Worm (Caenorhabditis elegans): ENCODE measurements around the gene str-159.
A peak's percentile ranks its signal among the peaks of the same experiment; 100 is the strongest.
"Not testable (repeated sequence)": the region's sequence is repeated elsewhere in the genome, so short reads cannot be mapped to it uniquely, and the experiment has no call there.

Gene str-159

ce11 chrIV:4945771-4946170 is 36.6 kb downstream of the str-159 start, which contains the start of gene str-169:
Gene str-169, plus strand, starts transcription at chrIV:4946071.
- TF ChIP-seq F44E2.7 (GFP tag; IDR thresholded peaks at IDR 0.05) (no peak), lin-1 (GFP tag; IDR thresholded peaks at IDR 0.05) (no peak), mes-2 (tag; optimal IDR thresholded peaks at IDR 0.05; ENCODE audit: poor library complexity, severe bottlenecking) (no peak), F26F4.8 (GFP tag; conservative IDR thresholded peaks at IDR 0.05) (no peak), tag-97 (GFP tag; IDR thresholded peaks at IDR 0.05) (no peak), aly-2 (tag; optimal IDR thresholded peaks at IDR 0.05) (no peak), Y75B8A.6 (GFP tag; IDR thresholded peaks at IDR 0.05) (no peak), snpc-4 (tag; optimal IDR thresholded peaks at IDR 0.05) (no peak), nhr-10 (tag; optimal IDR thresholded peaks at IDR 0.05) (no peak)

ce11 chrIV:4949729-4950128 is 40.6 kb downstream of the str-159 start:
- TF ChIP-seq F26F4.8 (GFP tag; conservative IDR thresholded peaks at IDR 0.05) (peak; percentile 89), pha-4 (GFP tag; IDR thresholded peaks at IDR 0.05) (peak; percentile 88; the same call in 1 of the 2 replicates), arid-1 (GFP tag; conservative IDR thresholded peaks at IDR 0.05) (peak; percentile 82), zfp-3 (GFP tag; conservative IDR thresholded peaks at IDR 0.05) (peak; percentile 52; the same call in 1 of the 2 replicates), snpc-1.2 (GFP tag; IDR thresholded peaks at IDR 0.05) (peak; percentile 96)
- not testable (repeated sequence) for TF ChIP-seq pha-4 (tag; optimal IDR thresholded peaks at IDR 0.05)

ce11 chrIV:4953887-4954286 is 44.7 kb downstream of the str-159 start, which contains the start of gene str-163:
Gene str-163, plus strand, starts transcription at chrIV:4954187.
- TF ChIP-seq zfp-2 (tag; optimal IDR thresholded peaks at IDR 0.05) = no peak
- TF ChIP-seq Y105C5A.15 (GFP tag; IDR thresholded peaks at IDR 0.05) = no peak
- no peak for TF ChIP-seq zag-1 (tag; optimal IDR thresholded peaks at IDR 0.05)
- no peak for TF ChIP-seq unc-39 (tag; optimal IDR thresholded peaks at IDR 0.05)
- TF ChIP-seq ces-1 (GFP tag; optimal IDR thresholded peaks at IDR 0.05) = no peak
- no peak for TF ChIP-seq nhr-41 (GFP tag; IDR thresholded peaks at IDR 0.05)
- TF ChIP-seq lin-15B (tag; optimal IDR thresholded peaks at IDR 0.05) = no peak
- no peak for TF ChIP-seq set-16 (GFP tag; IDR thresholded peaks at IDR 0.05)
- TF ChIP-seq aha-1 (tag) = no peak
- no peak for TF ChIP-seq F49E8.2 (tag; optimal IDR thresholded peaks at IDR 0.05; ENCODE audit: borderline replicate concordance)
- no peak for TF ChIP-seq spr-3 (GFP tag; optimal IDR thresholded peaks at IDR 0.05)
- no peak for TF ChIP-seq lin-29 (GFP tag; IDR thresholded peaks at IDR 0.05)
- no peak for TF ChIP-seq daf-16 (GFP tag; optimal IDR thresholded peaks at IDR 0.05)
- no peak for TF ChIP-seq daf-16 (tag; optimal IDR thresholded peaks at IDR 0.05)
- no peak for TF ChIP-seq R02D3.7 (tag; optimal IDR thresholded peaks at IDR 0.05)
- TF ChIP-seq aly-2 (tag; optimal IDR thresholded peaks at IDR 0.05) = no peak
